Fruit fly (Drosophila melanogaster): ENCODE results near the gene CG17224.

dm6 chr2L:2969438-2969837 is 48.7 kb downstream of the CG17224 start, which contains the start of gene Ts:
- no peak for TF ChIP-seq CG14655 (GFP tag; optimal IDR thresholded peaks at IDR 0.05)
- no peak for TF ChIP-seq CG8159 (tag; optimal IDR thresholded peaks at IDR 0.05)
- TF ChIP-seq CG13204 (GFP tag; optimal IDR thresholded peaks at IDR 0.05): no peak
